Worm (Caenorhabditis elegans) whole organism, late embryonic: Measurements from ENCODE around the gene Y26G10.6.

Experiments used
- C08G9.2 ChIP-seq: sonication (generic microtip); optimal IDR thresholded peaks from 2 replicates; lab custom pipeline; 2016; ENCODE audit warnings: mild to moderate bottlenecking, missing genetic modification characterization, moderate library complexity, missing compliant biosample characterization
- K09A11.1 ChIP-seq: sonication (generic microtip); optimal IDR thresholded peaks from 2 replicates; lab custom pipeline; 2017; ENCODE audit warnings: antibody characterized with exemption, mild to moderate bottlenecking, missing genetic modification characterization, missing compliant biosample characterization; ENCODE audit not compliant: insufficient read depth
- Y22D7AL.16 ChIP-seq: sonication (generic microtip); optimal IDR thresholded peaks from 2 replicates; lab custom pipeline; 2016; ENCODE audit warnings: missing genetic modification characterization, missing compliant biosample characterization
- ceh-14 ChIP-seq: sonication (generic microtip); optimal IDR thresholded peaks from 2 replicates; lab custom pipeline; 2016; ENCODE audit warnings: missing genotype, missing genetic modification characterization, missing compliant biosample characterization
- ceh-19 ChIP-seq: fragments of 200-800 bp; sonication (Bioruptor generic); optimal IDR thresholded peaks from 2 replicates; lab custom pipeline; 2018; ENCODE audit warnings: mild to moderate bottlenecking, missing genetic modification characterization, missing compliant biosample characterization
- ceh-22 ChIP-seq: sonication (generic microtip); optimal IDR thresholded peaks from 2 replicates; lab custom pipeline; 2017; ENCODE audit warnings: missing biosample characterization, missing genetic modification characterization
- ceh-48 ChIP-seq: sonication (generic microtip); optimal IDR thresholded peaks from 2 replicates; lab custom pipeline; 2016; ENCODE audit warnings: missing genetic modification characterization, inconsistent platforms, missing compliant biosample characterization
- che-1 ChIP-seq: sonication (generic microtip); optimal IDR thresholded peaks from 2 replicates; lab custom pipeline; 2016; ENCODE audit warnings: mild to moderate bottlenecking, missing genetic modification characterization, missing compliant biosample characterization
- dmd-4 ChIP-seq: sonication (generic microtip); optimal IDR thresholded peaks from 2 replicates; lab custom pipeline; 2016; ENCODE audit warnings: borderline replicate concordance, missing genetic modification characterization, missing compliant biosample characterization
- elt-2 ChIP-seq: sonication (generic microtip); optimal IDR thresholded peaks from 2 replicates; lab custom pipeline; 2016; ENCODE audit warnings: missing genetic modification reagents, missing genetic modification characterization, missing compliant biosample characterization
- elt-4 ChIP-seq: sonication (generic microtip); optimal IDR thresholded peaks from 2 replicates; lab custom pipeline; 2016; ENCODE audit warnings: missing genetic modification characterization, missing compliant biosample characterization
- eyg-1 ChIP-seq: sonication (generic microtip); optimal IDR thresholded peaks from 2 replicates; lab custom pipeline; 2016; ENCODE audit warnings: missing genotype, missing genetic modification characterization, missing compliant biosample characterization
- fax-1 ChIP-seq: sonication (generic microtip); optimal IDR thresholded peaks from 2 replicates; lab custom pipeline; 2016; ENCODE audit warnings: missing genotype, missing genetic modification characterization, missing compliant biosample characterization
- fkh-10 ChIP-seq: fragments of 150-350 bp; optimal IDR thresholded peaks from 2 replicates; lab custom pipeline; 2014; ENCODE audit warnings: missing biosample characterization, missing genetic modification reagents, missing genetic modification characterization
- gmeb-2 ChIP-seq: sonication (generic microtip); optimal IDR thresholded peaks from 2 replicates; lab custom pipeline; 2016; ENCODE audit warnings: missing genetic modification characterization, inconsistent platforms, missing compliant biosample characterization
- hlh-30 ChIP-seq: sonication (generic microtip); optimal IDR thresholded peaks from 2 replicates; lab custom pipeline; 2017; ENCODE audit warnings: antibody characterized with exemption, missing genetic modification characterization, missing compliant biosample characterization; ENCODE audit not compliant: insufficient read depth
- hlh-8 ChIP-seq: sonication (generic microtip); optimal IDR thresholded peaks from 2 replicates; lab custom pipeline; 2016; ENCODE audit warnings: missing genotype, missing genetic modification characterization, missing compliant biosample characterization
- lim-6 ChIP-seq: sonication (generic microtip); optimal IDR thresholded peaks from 2 replicates; lab custom pipeline; 2016; ENCODE audit warnings: missing genetic modification characterization, missing compliant biosample characterization
- madf-2 ChIP-seq: sonication (generic microtip); optimal IDR thresholded peaks from 2 replicates; lab custom pipeline; 2017; ENCODE audit warnings: missing genetic modification characterization, missing compliant biosample characterization
- nhr-11 ChIP-seq: fragments of 150-350 bp; optimal IDR thresholded peaks from 2 replicates; lab custom pipeline; 2014; ENCODE audit warnings: missing biosample characterization, missing genetic modification characterization
- nhr-232 ChIP-seq: sonication (generic microtip); optimal IDR thresholded peaks from 2 replicates; lab custom pipeline; 2016; ENCODE audit warnings: missing genetic modification characterization, missing compliant biosample characterization
- odd-2 ChIP-seq: sonication (generic microtip); optimal IDR thresholded peaks from 2 replicates; lab custom pipeline; 2017; ENCODE audit warnings: antibody characterized with exemption, mild to moderate bottlenecking, missing genetic modification characterization, missing compliant biosample characterization
- pag-3 ChIP-seq: sonication (generic microtip); optimal IDR thresholded peaks from 2 replicates; lab custom pipeline; 2016; ENCODE audit warnings: missing compliant biosample characterization, missing genetic modification characterization, borderline replicate concordance
- pax-1 ChIP-seq: fragments of 150-350 bp; optimal IDR thresholded peaks from 2 replicates; lab custom pipeline; 2014; ENCODE audit warnings: missing biosample characterization, missing genetic modification characterization
- pha-2 ChIP-seq: sonication (generic microtip); optimal IDR thresholded peaks from 2 replicates; lab custom pipeline; 2017; ENCODE audit warnings: mild to moderate bottlenecking, missing genetic modification characterization, missing compliant biosample characterization
- pqm-1 ChIP-seq: sonication (generic microtip); optimal IDR thresholded peaks from 2 replicates; lab custom pipeline; 2016; ENCODE audit warnings: missing genetic modification characterization, missing compliant biosample characterization
- sdc-2 ChIP-seq: sonication (generic microtip); optimal IDR thresholded peaks from 2 replicates; lab custom pipeline; 2016; ENCODE audit warnings: missing genotype, missing genetic modification characterization, missing compliant biosample characterization
- sox-2 ChIP-seq: fragments of 200-800 bp; sonication (Bioruptor generic); IDR thresholded peaks from 2 replicates; pipeline ENCODE4 v1.3.6; 2022; ENCODE audit warnings: missing genetic modification reagents, missing genetic modification characterization, missing compliant biosample characterization
- sox-4 ChIP-seq: sonication (generic microtip); optimal IDR thresholded peaks from 2 replicates; lab custom pipeline; 2017; ENCODE audit warnings: mild to moderate bottlenecking, missing genetic modification characterization, inconsistent platforms, missing compliant biosample characterization
- tbx-2 ChIP-seq: sonication (generic microtip); optimal IDR thresholded peaks from 2 replicates; lab custom pipeline; 2016; ENCODE audit warnings: missing genetic modification characterization, missing compliant biosample characterization
- ttx-3 ChIP-seq: sonication (generic microtip); optimal IDR thresholded peaks from 2 replicates; lab custom pipeline; 2016; ENCODE audit warnings: missing genetic modification reagents, missing genetic modification characterization, missing compliant biosample characterization
- unc-42 ChIP-seq: sonication (generic microtip); optimal IDR thresholded peaks from 2 replicates; lab custom pipeline; 2016; ENCODE audit warnings: missing genotype, missing genetic modification characterization, missing compliant biosample characterization
- unc-55 ChIP-seq: sonication (generic microtip); optimal IDR thresholded peaks from 2 replicates; lab custom pipeline; 2017; ENCODE audit warnings: missing biosample characterization, missing genetic modification reagents, missing genetic modification characterization
- unc-86 ChIP-seq: sonication (generic microtip); optimal IDR thresholded peaks from 2 replicates; lab custom pipeline; 2016; ENCODE audit warnings: missing genetic modification characterization, missing compliant biosample characterization
- zip-5 ChIP-seq: sonication (generic microtip); optimal IDR thresholded peaks from 2 replicates; lab custom pipeline; 2016; ENCODE audit warnings: missing genetic modification characterization, missing compliant biosample characterization
- ztf-16 ChIP-seq: sonication (generic microtip); optimal IDR thresholded peaks from 2 replicates; lab custom pipeline; 2017; ENCODE audit warnings: missing genetic modification characterization, missing compliant biosample characterization

Gene Y26G10.6

DNA sequence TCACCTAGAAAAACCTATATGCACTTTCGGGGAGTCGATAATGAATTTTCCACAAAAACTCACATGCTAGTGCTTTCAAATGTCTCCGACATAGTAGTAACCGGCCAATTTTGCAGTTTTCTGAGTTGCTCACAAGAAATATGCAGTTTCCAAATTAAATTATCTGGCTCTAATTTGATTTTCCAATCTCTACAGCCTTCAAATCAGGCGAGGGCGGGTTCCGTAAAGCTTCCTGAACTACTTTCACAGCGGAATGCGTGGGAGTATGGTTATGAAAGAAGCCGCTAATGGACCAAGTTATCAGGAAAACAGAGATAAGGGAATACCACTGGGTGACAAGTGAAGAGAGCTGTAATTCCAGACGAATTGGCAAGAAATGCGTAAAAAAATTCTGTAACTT is 33.9 kb upstream of the Y26G10.6 start, which contains the start of gene F59A1.11:
F59A1.11 (minus strand) TSS at position 101 of the 400 bp plus-strand sequence.
- TF ChIP-seq unc-42 (tag; lab: Kevin White, UChicago), result no peak
- no peak for TF ChIP-seq pha-2
- TF ChIP-seq ceh-14 (tag; lab: Kevin White, UChicago), result no peak
- TF ChIP-seq tbx-2, result no peak

DNA sequence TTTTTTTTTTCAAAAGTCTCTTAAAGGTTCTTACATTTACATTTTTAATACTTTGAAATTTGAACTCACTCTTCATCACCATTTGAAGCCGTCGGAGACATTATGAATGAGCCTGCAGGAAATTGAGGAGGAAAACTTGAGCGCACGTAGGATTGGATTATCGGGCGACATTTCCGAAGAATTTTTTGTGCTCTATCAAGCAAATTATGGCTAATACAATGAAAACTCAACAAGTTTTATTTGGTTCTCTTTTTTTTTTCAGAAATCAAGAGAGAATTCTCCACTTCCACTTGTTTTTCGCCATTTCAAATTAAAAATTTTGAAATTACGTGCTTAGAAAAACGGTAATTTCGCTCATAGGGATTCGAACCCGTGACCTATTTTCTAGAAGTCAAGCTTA is 32.1 kb upstream of the Y26G10.6 start, which contains the start of gene F59A1.12:
F59A1.12 (minus strand) TSS at position 101 of the 400 bp plus-strand sequence.
- TF ChIP-seq elt-2 (tag; lab: Kevin White, UChicago) (no peak), pag-3 (no peak), Y22D7AL.16 (tag; lab: Kevin White, UChicago) (no peak), dmd-4 (tag; lab: Kevin White, UChicago) (no peak), C08G9.2 (no peak), che-1 (tag; lab: Kevin White, UChicago) (no peak), ceh-48 (tag; lab: Kevin White, UChicago) (no peak), pax-1 (tag; lab: Kevin White, UChicago) (no peak)

DNA sequence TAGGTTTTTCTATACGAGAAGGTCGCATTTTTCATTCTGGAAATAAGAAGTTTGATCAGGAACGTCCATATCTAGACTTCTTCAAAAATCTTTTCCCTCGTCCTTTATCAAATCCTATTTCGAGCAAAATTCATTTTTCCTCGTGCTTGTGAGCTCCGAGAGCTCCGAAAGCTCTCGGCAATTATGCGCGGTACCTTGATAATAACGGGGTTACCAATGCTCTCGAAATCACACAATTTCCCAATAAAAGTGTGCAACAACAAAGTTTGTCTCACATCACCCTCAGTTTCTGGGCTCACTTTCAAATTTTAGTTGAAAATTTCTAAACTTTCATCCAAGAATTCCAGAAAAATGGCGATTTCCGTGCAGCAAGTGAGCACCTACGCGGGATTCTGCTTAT is 31.2 kb upstream of the Y26G10.6 start, which contains the start of gene str-89:
str-89 (plus strand) TSS at position 301 of the 400 bp plus-strand sequence.
- TF ChIP-seq dmd-4 (tag; lab: Kevin White, UChicago) (no peak), nhr-232 (tag; lab: Kevin White, UChicago) (no peak), elt-2 (tag; lab: Kevin White, UChicago) (no peak), lim-6 (tag; lab: Kevin White, UChicago) (no peak), fkh-10 (GFP tag; lab: Kevin White, UChicago) (no peak), unc-55 (GFP tag; lab: Kevin White, UChicago) (no peak), ztf-16 (no peak), nhr-11 (no peak), odd-2 (no peak)

DNA sequence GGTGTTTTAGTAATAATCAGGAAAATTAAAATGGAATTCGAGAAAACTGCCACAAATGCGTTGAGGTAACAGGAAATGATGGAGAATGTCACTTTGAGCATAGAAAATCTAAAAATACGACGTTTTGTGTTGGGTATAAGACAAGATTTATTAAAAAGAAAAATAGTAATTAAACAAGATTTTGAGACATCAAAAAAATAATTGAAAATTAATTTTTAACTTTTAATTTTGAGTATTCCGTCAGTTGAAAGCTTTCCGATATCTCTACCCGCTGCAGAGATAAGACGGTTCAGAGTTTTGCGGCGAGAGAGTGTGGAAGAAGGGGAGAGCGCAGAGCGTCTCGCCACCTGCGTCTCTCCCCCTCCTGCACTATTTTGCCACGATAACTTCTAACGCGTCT is 26.4 kb upstream of the Y26G10.6 start, which contains the start of gene str-93:
str-93 (minus strand) TSS at position 101 of the 400 bp plus-strand sequence.
- no peak for TF ChIP-seq C08G9.2
- TF ChIP-seq lim-6 (tag; lab: Kevin White, UChicago), result no peak
- no peak for TF ChIP-seq ttx-3 (tag; lab: Kevin White, UChicago)
- no peak for TF ChIP-seq pqm-1 (tag; lab: Kevin White, UChicago)
- TF ChIP-seq elt-4, result no peak
- no peak for TF ChIP-seq sox-2 (GFP tag; lab: Robert Waterston, UW)
- TF ChIP-seq eyg-1 (tag; lab: Kevin White, UChicago), result no peak
- no peak for TF ChIP-seq fax-1 (tag; lab: Kevin White, UChicago)
- no peak for TF ChIP-seq sox-4
- no peak for TF ChIP-seq zip-5
- no peak for TF ChIP-seq madf-2 (tag; lab: Kevin White, UChicago)
- TF ChIP-seq ceh-19 (GFP tag; lab: Kevin White, UChicago), result no peak
- no peak for TF ChIP-seq unc-86 (tag; lab: Kevin White, UChicago)
- TF ChIP-seq sdc-2 (tag; lab: Kevin White, UChicago), result no peak
- no peak for TF ChIP-seq K09A11.1 (tag; lab: Kevin White, UChicago)

DNA sequence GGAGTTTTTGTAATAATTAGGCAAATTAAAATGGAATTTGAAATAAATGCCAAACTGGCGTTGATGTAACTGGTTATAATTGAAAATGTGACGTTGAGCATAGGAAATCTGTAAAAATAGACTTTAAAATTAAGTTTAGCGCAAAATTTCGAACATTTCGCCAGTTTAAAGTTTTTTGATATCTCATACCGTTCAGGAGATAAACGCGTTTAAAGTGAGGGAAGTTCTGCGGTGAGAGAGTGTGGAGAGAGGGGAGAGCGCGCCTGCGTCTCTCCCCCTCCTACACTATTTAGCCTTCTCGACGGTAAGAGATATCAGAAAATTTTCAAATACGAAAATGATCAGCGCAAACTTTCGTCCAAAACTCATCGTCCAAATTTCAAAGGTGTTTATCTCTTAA is 23.2 kb upstream of the Y26G10.6 start, which contains the start of gene str-92:
str-92 (minus strand) TSS at position 101 of the 400 bp plus-strand sequence.
- no peak for TF ChIP-seq hlh-8
- no peak for TF ChIP-seq sdc-2 (tag; lab: Kevin White, UChicago)
- no peak for TF ChIP-seq ceh-22
- TF ChIP-seq gmeb-2 (tag; lab: Kevin White, UChicago), result no peak
- no peak for TF ChIP-seq ceh-48 (tag; lab: Kevin White, UChicago)
- no peak for TF ChIP-seq ceh-19 (GFP tag; lab: Kevin White, UChicago)
- TF ChIP-seq hlh-30 (tag; lab: Kevin White, UChicago), result no peak
- TF ChIP-seq nhr-11, result no peak
